Fruit fly (Drosophila melanogaster) S2 (cell line): ENCODE data around the gene TotC.

Experiments
- CG8478 ChIP-seq: fragments of >200 bp; optimal IDR thresholded peaks from 2 replicates; lab custom pipeline; 2018
- CTCF ChIP-seq, 2 experiments: fragments of >200 bp; optimal IDR thresholded peaks; 2 replicates each; lab custom pipeline; 2018

TotC gene

DNA sequence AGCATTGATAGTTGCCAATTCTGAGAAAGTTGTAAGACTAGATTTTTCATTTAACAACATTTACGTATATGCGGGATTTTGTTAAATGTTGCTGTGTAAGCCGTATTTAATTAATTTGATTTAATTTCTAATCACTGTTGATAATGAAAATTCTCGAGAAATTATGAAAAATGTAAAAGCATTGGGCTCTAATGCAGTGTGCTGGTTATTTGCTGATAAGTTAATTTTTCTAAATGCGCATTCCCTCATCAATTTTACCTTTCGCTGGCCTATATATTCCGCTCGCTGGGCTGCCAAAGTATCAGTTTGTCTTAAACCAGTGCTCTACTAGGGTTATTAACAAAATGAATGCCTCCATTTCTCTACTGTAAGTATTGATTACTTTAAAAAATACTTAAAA is at the start of gene TotC:
Gene TotC, plus strand, starts transcription at position 301 of the 400 bp plus-strand sequence.
- TF ChIP-seq CTCF (optimal IDR thresholded peaks at IDR 0.05; lab: Kevin White, UChicago): no peak

DNA sequence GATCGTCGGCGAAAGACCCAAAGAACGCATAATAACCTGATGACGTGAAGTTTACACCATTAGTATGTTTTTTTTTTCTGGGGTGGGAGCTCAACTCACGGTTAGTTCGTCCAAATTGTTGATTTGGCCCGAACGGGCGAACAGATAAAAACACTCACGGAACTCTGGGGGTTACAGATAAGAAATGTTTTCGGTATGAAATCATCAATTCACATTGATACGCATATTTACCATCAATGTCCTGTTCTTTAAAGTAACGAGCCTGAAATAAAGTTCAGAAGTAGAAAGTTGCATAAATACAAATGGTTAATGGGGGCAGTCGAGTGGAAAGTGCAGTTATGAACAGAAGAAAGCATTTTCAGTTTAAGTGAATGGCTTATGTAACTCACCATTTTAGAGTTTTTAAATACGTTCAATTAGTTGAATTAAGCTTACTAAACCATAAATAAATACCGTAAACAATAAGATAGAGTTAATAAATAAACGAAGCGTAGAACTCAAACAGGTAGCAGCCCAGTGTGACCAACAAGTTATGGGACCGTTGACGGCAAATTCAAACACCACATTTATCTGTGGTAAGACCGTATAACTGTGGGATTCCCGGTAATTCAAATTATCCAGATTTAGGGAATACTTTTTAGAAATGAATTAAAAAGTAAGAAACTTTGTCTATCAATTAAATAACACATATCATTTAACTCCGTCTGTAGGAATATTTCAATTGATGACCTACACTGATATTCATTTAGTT is 48.9 kb upstream of the TotC start, which contains the start of gene CG17272:
Gene CG17272, minus strand, starts transcription at position 536 of the 751 bp plus-strand sequence.
- no peak for TF ChIP-seq CG8478 (lab: Kevin White, UChicago)
- no peak for TF ChIP-seq CTCF (optimal IDR thresholded peaks at IDR 0.05; lab: Kevin White, UChicago)

DNA sequence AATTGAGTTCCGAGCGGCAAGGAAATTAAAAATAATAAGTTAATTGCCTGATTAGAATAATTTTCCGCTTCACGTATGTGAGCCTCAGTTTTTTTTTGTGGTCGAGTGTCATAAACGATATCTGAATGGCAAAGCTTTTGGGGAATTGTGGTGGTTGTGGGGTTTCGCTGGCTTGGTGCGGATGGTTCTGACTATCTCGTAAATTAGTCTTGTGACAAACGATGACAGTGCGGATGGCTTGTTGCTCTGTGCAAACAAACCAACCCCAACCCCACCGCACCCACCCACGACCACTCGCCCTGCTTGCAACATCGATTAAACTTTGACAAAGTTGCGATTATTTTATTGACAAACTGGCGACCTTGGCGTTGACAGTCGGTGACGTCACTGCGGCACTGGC is 45.9 kb upstream of the TotC start:
- TF ChIP-seq CTCF (optimal IDR thresholded peaks at IDR 0.05; lab: Kevin White, UChicago): no peak
- TF ChIP-seq CG8478 (lab: Kevin White, UChicago): no peak

DNA sequence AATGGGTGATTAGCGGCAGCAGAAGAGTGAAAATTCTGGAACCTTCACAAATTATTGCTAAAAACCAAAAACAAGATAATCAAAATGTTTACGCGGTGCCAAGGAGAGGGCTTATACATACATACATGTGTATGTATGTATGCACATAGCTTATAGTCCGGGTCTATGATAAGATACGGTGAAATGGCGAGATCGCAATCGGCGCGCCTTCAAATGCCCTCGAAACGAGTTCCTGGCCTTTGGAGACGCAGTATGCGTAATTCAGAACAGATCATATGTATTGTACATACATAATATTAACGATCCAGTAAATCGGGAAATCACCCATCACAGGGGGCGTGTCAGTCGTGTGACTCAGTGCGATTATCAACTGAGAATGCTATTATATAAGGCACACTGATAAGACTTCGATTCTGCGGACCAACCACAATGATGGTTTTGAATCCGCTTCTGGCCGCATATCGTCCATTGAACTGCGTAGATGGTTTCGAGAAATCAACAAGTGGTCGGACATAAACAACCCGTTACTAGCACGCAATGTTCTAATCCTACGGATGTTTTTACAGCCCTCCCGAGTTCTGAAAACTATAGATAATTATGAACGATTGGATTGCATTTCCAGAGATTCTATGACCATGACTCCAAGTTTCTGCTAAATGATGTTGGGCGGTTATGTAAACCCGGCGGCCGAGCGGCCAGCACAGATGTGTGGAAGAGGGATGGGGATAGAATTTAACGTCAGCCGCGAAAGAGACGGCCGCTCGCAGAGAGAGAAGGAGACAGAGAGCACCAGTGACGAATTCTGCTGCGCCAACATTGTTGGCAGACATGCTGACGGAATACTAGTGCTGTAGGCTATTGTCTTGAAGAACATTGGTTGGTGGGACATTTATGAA is 44.0 kb upstream of the TotC start:
- no peak for TF ChIP-seq CG8478 (lab: Kevin White, UChicago)
- peak in 1 of 2 experiments; percentile 12 for TF ChIP-seq CTCF (optimal IDR thresholded peaks at IDR 0.05; lab: Kevin White, UChicago)

DNA sequence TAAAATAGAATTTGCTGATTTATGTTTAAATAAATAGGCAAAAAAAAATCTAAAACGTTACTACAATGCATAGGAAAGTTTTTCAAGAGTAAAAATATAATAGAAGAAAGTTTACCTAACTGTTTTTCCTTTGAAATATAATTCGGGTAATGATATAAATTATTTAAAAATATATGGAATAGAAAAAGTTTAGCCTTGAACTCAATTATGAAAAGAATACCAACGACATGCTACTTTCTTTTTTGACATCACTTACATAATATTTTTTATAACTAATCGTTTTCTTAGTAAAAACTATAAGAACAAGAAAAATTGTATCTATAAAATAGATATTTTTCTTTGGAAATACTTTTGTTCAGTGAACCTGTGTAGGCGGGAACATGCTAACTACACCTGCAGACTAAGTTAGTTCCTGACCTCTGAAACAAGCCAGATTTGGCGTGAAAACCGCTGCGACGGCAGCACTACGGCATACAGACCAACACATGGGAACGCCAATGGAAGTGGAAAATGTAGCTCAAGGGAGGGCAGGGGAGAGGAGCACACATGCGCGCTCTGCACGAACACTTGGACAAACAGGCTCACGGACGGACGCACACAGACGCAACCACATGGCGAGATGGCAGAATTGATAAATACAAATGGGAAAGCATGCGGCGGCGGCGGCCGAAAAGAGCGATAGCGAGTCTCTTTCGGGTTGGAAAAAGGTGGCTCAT is 43.2 kb upstream of the TotC start:
- no peak for TF ChIP-seq CG8478 (lab: Kevin White, UChicago)
- TF ChIP-seq CTCF (optimal IDR thresholded peaks at IDR 0.05; lab: Kevin White, UChicago): no peak

DNA sequence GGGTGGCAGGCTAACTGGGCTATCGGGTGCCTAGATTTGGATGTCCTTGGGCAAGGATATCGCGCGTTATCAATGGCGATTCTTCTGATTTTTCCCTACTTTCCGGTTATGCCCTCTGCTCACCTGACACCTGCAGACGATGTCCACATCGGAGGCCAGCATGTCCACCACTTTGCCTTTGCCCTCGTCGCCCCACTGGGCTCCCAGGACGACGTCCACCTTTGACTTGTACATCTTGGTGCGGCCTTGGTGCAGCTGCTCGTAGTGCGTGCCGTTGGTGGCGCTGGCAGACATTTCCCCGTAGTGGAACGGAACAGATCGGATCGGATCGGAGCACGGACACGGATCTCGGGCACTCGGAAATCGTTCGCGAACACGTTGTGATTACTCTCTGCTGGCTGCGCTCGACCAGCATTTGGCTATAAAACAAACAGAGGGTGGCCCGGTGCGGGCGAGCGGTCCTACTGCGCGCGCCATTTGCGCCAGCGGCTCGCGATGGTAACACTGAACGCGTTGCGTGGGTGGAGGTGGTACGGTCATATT is 42.6 kb upstream of the TotC start, which contains the start of gene Adss:
Gene Adss, minus strand, starts transcription at position 428 of the 543 bp plus-strand sequence.
- TF ChIP-seq CTCF (optimal IDR thresholded peaks at IDR 0.05; lab: Kevin White, UChicago) (peak; percentile 2 to 8), CG8478 (lab: Kevin White, UChicago) (no peak)

DNA sequence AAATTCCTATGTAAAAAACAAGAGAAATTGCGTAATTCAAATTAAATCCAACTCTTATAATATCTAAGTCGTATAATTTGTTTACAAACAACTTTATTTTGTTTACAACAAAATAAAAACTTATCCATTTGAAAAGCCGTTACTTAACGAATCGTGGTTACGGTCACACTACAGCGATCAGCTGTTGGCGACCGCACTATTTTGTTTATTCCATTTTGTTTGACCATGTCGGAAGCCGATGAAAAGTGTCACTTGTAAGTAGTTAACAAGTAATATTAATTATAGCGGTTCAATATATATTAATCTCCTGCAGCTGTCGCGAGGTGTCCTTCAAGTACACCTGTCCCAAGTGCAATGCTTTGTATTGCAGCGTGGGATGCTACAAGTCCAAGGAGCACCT is 41.8 kb upstream of the TotC start, which contains the start of gene CG31223:
Gene CG31223, plus strand, starts transcription at position 165 of the 400 bp plus-strand sequence.
- no peak for TF ChIP-seq CG8478 (lab: Kevin White, UChicago)
- TF ChIP-seq CTCF (optimal IDR thresholded peaks at IDR 0.05; lab: Kevin White, UChicago): no peak

DNA sequence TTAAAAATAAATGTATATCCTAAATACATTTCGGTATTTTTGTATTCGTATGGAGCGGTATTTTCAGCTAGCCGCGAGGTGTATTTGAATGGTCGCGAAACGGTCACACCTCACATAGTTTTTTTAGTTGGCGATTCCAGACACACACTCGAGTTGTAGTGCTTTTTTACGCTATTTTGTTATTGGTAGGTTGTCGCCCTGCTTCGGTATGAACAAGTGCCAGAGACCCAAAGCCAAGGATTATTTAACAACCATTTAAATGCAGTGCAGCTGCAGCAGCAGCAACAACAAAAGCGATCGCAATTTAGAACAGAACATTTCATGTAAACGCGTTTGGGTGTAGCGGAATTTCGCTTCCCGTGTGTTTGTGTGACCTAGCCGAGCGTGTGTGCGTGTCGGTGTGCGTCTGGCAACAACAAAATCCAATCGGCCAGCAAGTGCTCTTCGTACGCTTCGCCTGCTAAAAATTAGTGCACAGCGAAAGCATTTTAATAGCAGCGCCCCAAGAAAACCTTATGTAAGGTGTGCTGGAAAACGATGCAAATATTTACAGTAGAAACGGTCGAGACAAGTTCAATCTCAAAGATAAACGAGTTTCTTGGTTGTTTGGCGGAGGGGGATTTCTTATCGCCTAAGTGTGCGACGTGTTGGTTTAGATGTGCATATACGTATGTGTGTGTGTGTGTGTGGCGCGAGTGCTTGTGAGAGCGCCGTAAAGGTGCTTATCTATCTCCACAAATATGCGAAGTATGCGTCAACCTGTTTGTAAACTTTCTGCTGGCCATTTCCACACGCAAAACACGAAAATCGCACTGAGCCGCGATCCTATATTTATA is 39.9 kb upstream of the TotC start, which contains the start of gene Synd:
Gene Synd, plus strand, starts transcription at position 111 of the 836 bp plus-strand sequence.
- TF ChIP-seq CG8478 (lab: Kevin White, UChicago) (no peak), CTCF (optimal IDR thresholded peaks at IDR 0.05; lab: Kevin White, UChicago) (peak in 1 of 2 experiments; percentile 41)

DNA sequence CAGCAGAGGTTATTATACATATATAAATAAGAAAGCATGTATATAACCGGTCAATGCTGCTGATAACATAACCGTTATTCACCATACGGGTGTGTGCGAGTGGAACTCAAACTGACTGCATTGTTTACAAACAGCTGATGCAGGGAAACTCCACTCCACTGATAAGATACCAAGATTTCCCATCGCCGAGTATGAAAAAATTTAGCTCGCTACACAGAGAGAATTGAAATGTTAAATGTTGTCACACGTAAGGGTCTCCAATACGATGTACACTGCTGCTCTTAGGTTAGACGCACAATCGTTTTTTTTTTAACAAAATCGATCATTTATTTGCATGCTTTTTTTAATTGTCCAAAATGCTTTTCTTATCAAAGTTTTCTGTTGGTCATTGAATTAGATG is 39.1 kb upstream of the TotC start:
- TF ChIP-seq CTCF (optimal IDR thresholded peaks at IDR 0.05; lab: Kevin White, UChicago): no peak
- TF ChIP-seq CG8478 (lab: Kevin White, UChicago): no peak

DNA sequence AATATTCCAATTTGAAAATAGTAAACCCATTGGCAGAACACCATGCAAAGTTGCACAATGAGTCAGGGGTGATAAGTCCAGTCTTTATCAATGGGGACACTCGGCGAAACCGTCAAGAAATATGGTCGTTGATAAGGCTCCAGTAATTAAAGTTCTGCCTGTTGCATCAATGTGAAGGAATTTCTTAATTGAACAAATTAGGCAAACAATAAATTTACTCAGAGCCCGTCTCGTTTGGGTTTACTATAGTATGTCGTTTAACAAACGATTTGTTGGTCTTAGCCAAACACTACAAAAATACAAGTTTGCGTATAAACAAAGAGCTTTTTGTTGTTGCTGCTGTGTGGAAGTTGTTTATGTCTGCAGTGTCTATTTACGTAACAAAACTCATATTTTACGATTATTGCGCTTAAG is 38.0 kb upstream of the TotC start:
- TF ChIP-seq CG8478 (lab: Kevin White, UChicago) (no peak), CTCF (optimal IDR thresholded peaks at IDR 0.05; lab: Kevin White, UChicago) (no peak)

DNA sequence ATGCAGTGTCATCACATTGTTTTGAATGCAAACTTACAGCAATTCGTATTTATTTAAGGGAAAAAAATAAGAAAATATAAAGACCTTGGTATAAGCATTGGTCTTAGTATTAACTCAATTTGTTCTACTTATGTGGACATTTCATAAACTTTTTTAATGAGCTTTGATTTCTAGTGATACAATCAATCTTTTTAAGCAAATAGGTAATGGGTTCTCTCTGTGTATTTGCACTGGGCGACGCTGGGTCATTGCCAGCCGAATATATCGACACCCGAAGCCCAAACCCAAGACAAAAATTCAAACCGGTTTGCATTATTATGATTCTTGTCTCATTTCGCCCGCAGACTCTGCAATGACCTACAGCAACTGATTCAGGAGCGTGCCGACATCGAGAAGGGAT is 37.3 kb upstream of the TotC start:
- TF ChIP-seq CTCF (optimal IDR thresholded peaks at IDR 0.05; lab: Kevin White, UChicago) (no peak), CG8478 (lab: Kevin White, UChicago) (no peak)

DNA sequence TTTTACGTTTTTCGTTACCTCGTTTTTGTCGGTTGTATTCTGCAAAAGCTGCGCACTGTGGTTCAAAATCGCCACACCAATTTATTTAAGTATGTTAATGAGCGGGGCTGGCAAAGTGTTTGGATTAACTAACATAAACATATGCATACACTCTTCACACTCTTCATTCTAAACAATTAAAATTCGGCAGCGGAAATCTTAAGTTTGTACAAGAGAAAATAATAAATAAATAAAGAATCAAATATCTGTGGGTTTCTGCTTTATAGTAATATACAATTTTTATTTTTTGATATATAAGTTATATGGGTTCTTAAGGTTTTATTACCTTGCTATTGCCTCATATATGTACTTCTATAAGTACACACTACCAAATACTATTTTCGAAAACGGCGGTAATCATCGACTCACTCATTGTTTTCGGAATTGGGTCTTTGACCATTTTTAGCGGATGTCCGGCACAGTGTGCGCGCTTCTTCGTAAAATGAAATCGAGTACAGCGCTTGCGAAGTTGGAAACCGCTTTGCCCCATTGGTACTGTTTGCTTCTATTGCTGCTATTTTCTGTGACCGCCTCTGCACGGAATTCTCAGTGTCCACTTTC is 36.4 kb upstream of the TotC start:
- TF ChIP-seq CG8478 (lab: Kevin White, UChicago): no peak
- no peak for TF ChIP-seq CTCF (optimal IDR thresholded peaks at IDR 0.05; lab: Kevin White, UChicago)

DNA sequence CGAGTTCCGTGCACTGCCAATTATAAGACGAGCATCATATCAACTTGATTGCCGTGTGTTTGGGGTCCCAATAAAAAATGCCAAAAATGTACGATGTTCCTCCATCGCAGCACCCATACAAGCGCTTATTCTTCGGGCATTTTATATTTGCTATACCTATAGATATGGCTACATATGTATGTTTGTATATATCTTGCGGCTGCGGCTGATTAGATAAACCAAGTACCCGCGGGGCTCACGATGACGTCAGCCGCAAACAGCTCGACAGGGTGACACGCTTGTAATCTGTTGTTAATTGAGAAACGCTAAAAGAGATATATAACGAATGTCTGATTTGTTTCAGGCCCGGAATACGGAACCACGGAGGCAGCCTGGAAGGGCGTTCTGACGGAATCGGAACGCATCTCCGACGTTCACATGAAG is 35.5 kb upstream of the TotC start:
- TF ChIP-seq CG8478 (lab: Kevin White, UChicago) (no peak), CTCF (optimal IDR thresholded peaks at IDR 0.05; lab: Kevin White, UChicago) (no peak)
